Fruit fly (Drosophila melanogaster) whole organism, prepupa: Measurements from ENCODE around the gene CG5910.

Experiments used
- Blimp-1 ChIP-seq: fragments of 200-800 bp; sonication (Bioruptor generic); optimal IDR thresholded peaks from 3 replicates; lab custom pipeline; 2017; ENCODE audit warnings: missing biosample characterization, missing genetic modification characterization, mild to moderate bottlenecking, moderate library complexity, missing genetic modification reagents
- CG11294 ChIP-seq: fragments of 200-800 bp; sonication (Bioruptor generic); IDR thresholded peaks from 2 replicates; pipeline ENCODE4 v1.3.6; 2022; ENCODE audit warnings: missing biosample characterization, missing genetic modification characterization
- CG11762 ChIP-seq: fragments of 200-800 bp; sonication (Bioruptor generic); optimal IDR thresholded peaks from 3 replicates; lab custom pipeline; 2016; ENCODE audit warnings: missing biosample characterization, missing genetic modification characterization; ENCODE audit not compliant: insufficient read depth
- CG11902 ChIP-seq: fragments of 200-800 bp; sonication (Bioruptor generic); optimal IDR thresholded peaks from 3 replicates; lab custom pipeline; 2016; ENCODE audit warnings: missing biosample characterization, missing genetic modification characterization
- CG15336 ChIP-seq: fragments of 200-800 bp; sonication (Bioruptor generic); IDR thresholded peaks from 2 replicates; pipeline ENCODE4 v1.3.6; 2022; ENCODE audit warnings: missing biosample characterization, missing genetic modification characterization
- CG1621 ChIP-seq: fragments of 200-800 bp; sonication (Bioruptor generic); optimal IDR thresholded peaks from 3 replicates; lab custom pipeline; 2018; ENCODE audit warnings: missing biosample characterization, mild to moderate bottlenecking, missing genetic modification characterization
- CG16779 ChIP-seq: fragments of 200-800 bp; sonication (Bioruptor generic); optimal IDR thresholded peaks from 3 replicates; lab custom pipeline; 2017; ENCODE audit warnings: missing biosample characterization, mild to moderate bottlenecking, missing genetic modification characterization
- CG3032 ChIP-seq: fragments of 200-800 bp; optimal IDR thresholded peaks from 2 replicates; lab custom pipeline; 2019; ENCODE audit warnings: missing biosample characterization, mild to moderate bottlenecking, missing genetic modification characterization, moderate library complexity
- CG31627 ChIP-seq: fragments of 200-800 bp; sonication (Bioruptor generic); optimal IDR thresholded peaks from 3 replicates; lab custom pipeline; 2016; ENCODE audit warnings: missing biosample characterization, missing genetic modification characterization
- CG34406 ChIP-seq: fragments of 200-800 bp; sonication (Bioruptor generic); optimal IDR thresholded peaks from 3 replicates; lab custom pipeline; 2016; ENCODE audit warnings: missing biosample characterization, missing genetic modification characterization
- CG3919 ChIP-seq: fragments of 200-800 bp; sonication (Bioruptor generic); optimal IDR thresholded peaks from 3 replicates; lab custom pipeline; 2016; ENCODE audit warnings: missing biosample characterization, missing genetic modification characterization
- CG4318 ChIP-seq: fragments of 200-800 bp; sonication (Bioruptor generic); optimal IDR thresholded peaks from 3 replicates; lab custom pipeline; 2017; ENCODE audit warnings: missing biosample characterization, mild to moderate bottlenecking, missing genetic modification characterization
- CG6163 ChIP-seq: fragments of 200-800 bp; sonication (Bioruptor generic); IDR thresholded peaks from 3 replicates; pipeline ENCODE4 v1.3.6; 2022; ENCODE audit warnings: missing biosample characterization, missing genetic modification characterization
- CG6808 ChIP-seq: fragments of 200-800 bp; sonication (Bioruptor generic); optimal IDR thresholded peaks from 3 replicates; lab custom pipeline; 2017; ENCODE audit warnings: missing biosample characterization, missing genetic modification characterization, mild to moderate bottlenecking, moderate library complexity, missing genetic modification reagents
- CG6854 ChIP-seq: fragments of 200-800 bp; sonication (Bioruptor generic); optimal IDR thresholded peaks from 2 replicates; lab custom pipeline; 2017; ENCODE audit warnings: missing biosample characterization, mild to moderate bottlenecking, missing genetic modification characterization
- CG8119 ChIP-seq: fragments of 200-800 bp; sonication (Bioruptor generic); IDR thresholded peaks from 3 replicates; pipeline ENCODE4 v1.3.6; 2022; ENCODE audit warnings: missing biosample characterization, missing genetic modification characterization
- CG8319 ChIP-seq: fragments of 200-800 bp; sonication (Bioruptor generic); optimal IDR thresholded peaks from 3 replicates; lab custom pipeline; 2016; ENCODE audit warnings: missing biosample characterization, missing genetic modification characterization
- CG9139 ChIP-seq: fragments of 200-800 bp; sonication (Bioruptor generic); optimal IDR thresholded peaks from 3 replicates; lab custom pipeline; 2017; ENCODE audit warnings: missing biosample characterization, mild to moderate bottlenecking, missing genetic modification characterization
- Eip75B ChIP-seq: fragments of 200-800 bp; sonication (Bioruptor generic); optimal IDR thresholded peaks from 3 replicates; lab custom pipeline; 2016; ENCODE audit warnings: missing biosample characterization, missing genetic modification characterization
- Eip78C ChIP-seq: fragments of 200-800 bp; sonication (Bioruptor generic); peaks from one replicate; lab custom pipeline; 2016; ENCODE audit warnings: missing biosample characterization, missing genetic modification characterization
- Ets21C ChIP-seq: fragments of 200-800 bp; sonication (Bioruptor generic); optimal IDR thresholded peaks from 3 replicates; lab custom pipeline; 2016; ENCODE audit warnings: missing biosample characterization, missing genetic modification characterization
- Gug ChIP-seq: fragments of 200-800 bp; sonication (Bioruptor generic); IDR thresholded peaks from 2 replicates; pipeline ENCODE4 v1.3.6; 2022; ENCODE audit warnings: missing biosample characterization, missing genetic modification characterization
- Hr38 ChIP-seq: sonication (Bioruptor generic); optimal IDR thresholded peaks from 2 replicates; lab custom pipeline; 2016; ENCODE audit warnings: missing biosample characterization, missing genetic modification characterization
- Hr39 ChIP-seq: fragments of 200-800 bp; sonication (Bioruptor generic); optimal IDR thresholded peaks from 2 replicates; lab custom pipeline; 2016; ENCODE audit warnings: missing biosample characterization, missing genetic modification characterization
- Hr4 ChIP-seq: fragments of 200-800 bp; sonication (Bioruptor generic); optimal IDR thresholded peaks from 3 replicates; lab custom pipeline; 2016; ENCODE audit warnings: missing biosample characterization, missing genetic modification characterization
- Lpt ChIP-seq: fragments of 200-800 bp; sonication (Bioruptor generic); optimal IDR thresholded peaks from 3 replicates; lab custom pipeline; 2016; ENCODE audit warnings: missing biosample characterization, missing genetic modification characterization
- Met ChIP-seq: fragments of 200-800 bp; sonication (Bioruptor generic); optimal IDR thresholded peaks from 3 replicates; lab custom pipeline; 2016; ENCODE audit warnings: missing biosample characterization, missing genetic modification characterization
- OdsH ChIP-seq: fragments of 200-800 bp; sonication (Bioruptor generic); optimal IDR thresholded peaks from 3 replicates; lab custom pipeline; 2016; ENCODE audit warnings: missing biosample characterization, missing genetic modification characterization
- Smox ChIP-seq: fragments of 200-800 bp; sonication (Bioruptor generic); optimal IDR thresholded peaks from 3 replicates; lab custom pipeline; 2016; ENCODE audit warnings: missing biosample characterization, missing genetic modification characterization
- Sox102F ChIP-seq: fragments of 200-800 bp; sonication (Bioruptor generic); optimal IDR thresholded peaks from 2 replicates; lab custom pipeline; 2016; ENCODE audit warnings: missing biosample characterization, mild to moderate bottlenecking, missing genetic modification characterization
- Sox14 ChIP-seq: fragments of 200-800 bp; sonication (Bioruptor generic); optimal IDR thresholded peaks from 3 replicates; lab custom pipeline; 2016; ENCODE audit warnings: missing biosample characterization, missing genetic modification characterization
- Sox15 ChIP-seq: fragments of 200-800 bp; sonication (Bioruptor generic); optimal IDR thresholded peaks from 3 replicates; lab custom pipeline; 2016; ENCODE audit warnings: missing biosample characterization, missing genetic modification characterization
- achi ChIP-seq: fragments of 200-800 bp; sonication (Bioruptor generic); optimal IDR thresholded peaks from 3 replicates; lab custom pipeline; 2016; ENCODE audit warnings: missing biosample characterization, missing genetic modification characterization
- cyc ChIP-seq: fragments of 200-800 bp; sonication (Bioruptor generic); optimal IDR thresholded peaks from 3 replicates; lab custom pipeline; 2016; ENCODE audit warnings: missing biosample characterization, missing genetic modification characterization
- dac ChIP-seq: fragments of 200-800 bp; sonication (Bioruptor generic); optimal IDR thresholded peaks from 2 replicates; lab custom pipeline; 2017; ENCODE audit warnings: missing biosample characterization, mild to moderate bottlenecking, missing genetic modification characterization
- dsx ChIP-seq: fragments of 200-800 bp; optimal IDR thresholded peaks from 3 replicates; lab custom pipeline; 2019; ENCODE audit warnings: missing biosample characterization, mild to moderate bottlenecking, missing genetic modification characterization, moderate library complexity; ENCODE audit not compliant: poor library complexity, severe bottlenecking
- eg ChIP-seq: fragments of 200-800 bp; sonication (Bioruptor generic); IDR thresholded peaks from 3 replicates; pipeline ENCODE4 v1.3.6; 2022; ENCODE audit warnings: missing biosample characterization, missing genetic modification characterization
- esn ChIP-seq: fragments of 200-800 bp; sonication (Bioruptor generic); optimal IDR thresholded peaks from 2 replicates; lab custom pipeline; 2016; ENCODE audit warnings: missing biosample characterization, mild to moderate bottlenecking, missing genetic modification characterization, moderate library complexity
- fd59A ChIP-seq: fragments of 200-800 bp; sonication (Bioruptor generic); optimal IDR thresholded peaks from 2 replicates; lab custom pipeline; 2017; ENCODE audit warnings: missing biosample characterization, mild to moderate bottlenecking, missing genetic modification characterization, missing genetic modification reagents
- lz ChIP-seq: fragments of 200-800 bp; sonication (Bioruptor generic); optimal IDR thresholded peaks from 3 replicates; lab custom pipeline; 2016; ENCODE audit warnings: missing biosample characterization, missing genetic modification characterization
- net ChIP-seq: fragments of 200-800 bp; sonication (Bioruptor generic); optimal IDR thresholded peaks from 3 replicates; lab custom pipeline; 2016; ENCODE audit warnings: missing biosample characterization, missing genetic modification characterization
- pdm3 ChIP-seq: fragments of 200-800 bp; sonication (Bioruptor generic); optimal IDR thresholded peaks from 3 replicates; lab custom pipeline; 2016; ENCODE audit warnings: missing biosample characterization, missing genetic modification characterization
- salr ChIP-seq, 2 experiments: fragments of 200-800 bp; sonication (Bioruptor generic); optimal IDR thresholded peaks; 3 replicates each; lab custom pipeline; 2016 to 2018; ENCODE audit warnings: missing biosample characterization in 2 of 2, missing genetic modification characterization in 2 of 2, mild to moderate bottlenecking in 1 of 2
- spab ChIP-seq: fragments of 200-800 bp; sonication (Bioruptor generic); optimal IDR thresholded peaks from 2 replicates; lab custom pipeline; 2017; ENCODE audit warnings: missing biosample characterization, mild to moderate bottlenecking, missing genetic modification characterization, missing genetic modification reagents
- ss ChIP-seq, 2 experiments: fragments of 200-800 bp; sonication (Bioruptor generic); optimal IDR thresholded peaks; 2 replicates in 1 of 2; 3 replicates in 1 of 2; lab custom pipeline; 2017 to 2018; ENCODE audit warnings: mild to moderate bottlenecking in 2 of 2, missing biosample characterization in 2 of 2, missing genetic modification characterization in 2 of 2, moderate library complexity in 1 of 2
- svp ChIP-seq: fragments of 200-800 bp; sonication (Bioruptor generic); peaks from one replicate; lab custom pipeline; 2016; ENCODE audit warnings: missing biosample characterization, missing genetic modification characterization

The CG5910 gene

dm6 chr3L:20398243-20399222, 43.7 kb upstream of the CG5910 start (continued):
- TF ChIP-seq CG9139 (GFP tag; lab: Kevin White, UChicago): peak; percentile 12
- TF ChIP-seq svp (GFP tag; lab: Kevin White, UChicago): peak; percentile 89
- peak; percentile 77 for TF ChIP-seq eg (GFP tag; lab: Robert Waterston, UW)
- peak; percentile 77 for TF ChIP-seq CG11762
- peak; percentile 62 for TF ChIP-seq CG11902 (GFP tag; lab: Kevin White, UChicago)
- TF ChIP-seq fd59A: peak; percentile 75
- TF ChIP-seq spab (GFP tag; lab: Kevin White, UChicago): peak; percentile 71
- TF ChIP-seq pdm3 (GFP tag; lab: Kevin White, UChicago): peak; percentile 85
- peak; percentile 65 for TF ChIP-seq Hr39 (GFP tag; lab: Kevin White, UChicago)
- peak; percentile 88 for TF ChIP-seq CG4318 (GFP tag; lab: Kevin White, UChicago)
- no peak for TF ChIP-seq Hr38 (GFP tag; lab: Kevin White, UChicago)
- TF ChIP-seq net (GFP tag; lab: Kevin White, UChicago): peak; percentile 81
- TF ChIP-seq Gug (GFP tag; lab: Robert Waterston, UW): peak; percentile 52; the same call in 1 of the 2 replicates
- TF ChIP-seq CG3919 (GFP tag; lab: Kevin White, UChicago): peak; percentile 84
- TF ChIP-seq Lpt (GFP tag; lab: Kevin White, UChicago): peak; percentile 84
- TF ChIP-seq CG15336 (GFP tag; lab: Robert Waterston, UW): peak; percentile 85
- TF ChIP-seq achi (GFP tag; lab: Kevin White, UChicago): peak; percentile 80
- peak; percentile 80 for TF ChIP-seq CG34406 (GFP tag; lab: Kevin White, UChicago)
- peak; percentile 77 for TF ChIP-seq Sox14 (GFP tag; lab: Kevin White, UChicago)
- peak; percentile 2 for TF ChIP-seq CG6854 (GFP tag; lab: Kevin White, UChicago)
- TF ChIP-seq CG3032 (tag; lab: Kevin White, UChicago): peak; percentile 72
- TF ChIP-seq OdsH (GFP tag; lab: Kevin White, UChicago): peak; percentile 79
- TF ChIP-seq Hr4 (GFP tag; lab: Kevin White, UChicago): peak; percentile 88
- TF ChIP-seq esn (GFP tag; lab: Kevin White, UChicago): peak; percentile 79
- peak; percentile 69 for TF ChIP-seq CG8319 (GFP tag; lab: Kevin White, UChicago)
- TF ChIP-seq CG6163 (GFP tag; lab: Robert Waterston, UW): peak; percentile 64
- TF ChIP-seq Blimp-1: no peak
- TF ChIP-seq Eip75B (GFP tag; lab: Kevin White, UChicago): peak; percentile 88
- TF ChIP-seq Sox15 (GFP tag; lab: Kevin White, UChicago): peak; percentile 70
- TF ChIP-seq Met (GFP tag; lab: Kevin White, UChicago): peak; percentile 76
- peak; percentile 59 for TF ChIP-seq cyc (GFP tag; lab: Kevin White, UChicago)
- peak; percentile 78 for TF ChIP-seq Sox102F (GFP tag; lab: Kevin White, UChicago)
- peak; percentile 39 for TF ChIP-seq CG1621 (tag; lab: Kevin White, UChicago)
- TF ChIP-seq lz: peak; percentile 78
- peak; percentile 34 to 85 for TF ChIP-seq salr (GFP tag; optimal IDR thresholded peaks at IDR 0.05; lab: Kevin White, UChicago)
- TF ChIP-seq Eip78C (GFP tag; lab: Kevin White, UChicago): peak; percentile 95
- TF ChIP-seq CG31627: peak; percentile 61
- TF ChIP-seq Smox: peak; percentile 75

dm6 chr3L:20399550-20400109, 42.6 kb upstream of the CG5910 start:
- TF ChIP-seq CG16779 (tag; lab: Kevin White, UChicago): peak; percentile 84
- peak; percentile 96 for TF ChIP-seq CG8119 (GFP tag; lab: Robert Waterston, UW)
- peak; percentile 90 for TF ChIP-seq Lpt (GFP tag; lab: Kevin White, UChicago)
- peak; percentile 79 for TF ChIP-seq dac (GFP tag; lab: Kevin White, UChicago)
- TF ChIP-seq Met (GFP tag; lab: Kevin White, UChicago): peak; percentile 92
- TF ChIP-seq CG6808 (GFP tag; lab: Kevin White, UChicago): peak; percentile 89
- TF ChIP-seq CG11294 (GFP tag; lab: Robert Waterston, UW): peak; percentile 83
- peak; percentile 94 for TF ChIP-seq CG34406 (GFP tag; lab: Kevin White, UChicago)
- peak; percentile 77 for TF ChIP-seq CG1621 (tag; lab: Kevin White, UChicago)
- peak; percentile 86 for TF ChIP-seq Sox15 (GFP tag; lab: Kevin White, UChicago)
- TF ChIP-seq CG11762: peak; percentile 86
- peak; percentile 90 for TF ChIP-seq lz
- peak; percentile 92 for TF ChIP-seq cyc (GFP tag; lab: Kevin White, UChicago)
- TF ChIP-seq Gug (GFP tag; lab: Robert Waterston, UW): peak; percentile 85
- TF ChIP-seq Ets21C: peak; percentile 83
- TF ChIP-seq CG3032 (tag; lab: Kevin White, UChicago): peak; percentile 90
- TF ChIP-seq ss (GFP tag; optimal IDR thresholded peaks at IDR 0.05; lab: Kevin White, UChicago): peak; percentile 81 to 83
- TF ChIP-seq dsx (GFP tag; lab: Kevin White, UChicago): peak; percentile 86
- TF ChIP-seq Blimp-1: peak; percentile 75
- peak; percentile 60 for TF ChIP-seq Hr38 (GFP tag; lab: Kevin White, UChicago)
